Worm (Caenorhabditis elegans) whole organism, midembryonic: ENCODE data around the gene F59H6.14.

Experiments
- cog-1 ChIP-seq: sonication (generic microtip); optimal IDR thresholded peaks from 2 replicates; lab custom pipeline; 2016; ENCODE audit warnings: missing genetic modification characterization, missing compliant biosample characterization
- flt-1 ChIP-seq: fragments of 200-800 bp; sonication (Bioruptor generic); IDR thresholded peaks from 2 replicates; pipeline ENCODE4 v1.3.6; 2022; ENCODE audit warnings: missing genetic modification characterization, missing compliant biosample characterization
- klf-2 ChIP-seq: fragments of 200-800 bp; sonication (Bioruptor generic); conservative IDR thresholded peaks from 2 replicates; pipeline ENCODE4 v1.3.6; 2022; ENCODE audit warnings: missing genetic modification reagents, missing genetic modification characterization, missing compliant biosample characterization
- tab-1 ChIP-seq: fragments of 200-800 bp; sonication (Bioruptor generic); IDR thresholded peaks from 2 replicates; pipeline ENCODE4 v1.3.6; 2022; ENCODE audit warnings: missing genetic modification characterization, missing compliant biosample characterization
- ztf-23 ChIP-seq: fragments of 200-800 bp; sonication (Bioruptor generic); IDR thresholded peaks from 2 replicates; pipeline ENCODE4 v1.3.6; 2022; ENCODE audit warnings: missing genetic modification reagents, missing genetic modification characterization, missing compliant biosample characterization

ce11 chrII:1989010-1989409, 44.4 kb upstream of the F59H6.14 start, which contains the start of gene math-44:
- TF ChIP-seq flt-1 (GFP tag; lab: Robert Waterston, UW) (no peak), tab-1 (no peak), klf-2 (no peak), ztf-23 (GFP tag; lab: Robert Waterston, UW) (no peak), cog-1 (tag; lab: Kevin White, UChicago) (no peak)
